Worm (Caenorhabditis elegans) whole organism, late embryonic: ENCODE results near the gene pgl-2.

Experiments used
- ceh-22 ChIP-seq: sonication (generic microtip); optimal IDR thresholded peaks from 2 replicates; lab custom pipeline; 2017; ENCODE audit warnings: missing biosample characterization, missing genetic modification characterization
- ceh-34 ChIP-seq: sonication (generic microtip); optimal IDR thresholded peaks from 2 replicates; lab custom pipeline; 2016; ENCODE audit warnings: mild to moderate bottlenecking, missing genetic modification characterization, missing compliant biosample characterization
- ceh-48 ChIP-seq: sonication (generic microtip); optimal IDR thresholded peaks from 2 replicates; lab custom pipeline; 2016; ENCODE audit warnings: missing genetic modification characterization, inconsistent platforms, missing compliant biosample characterization
- eyg-1 ChIP-seq: sonication (generic microtip); optimal IDR thresholded peaks from 2 replicates; lab custom pipeline; 2016; ENCODE audit warnings: missing genotype, missing genetic modification characterization, missing compliant biosample characterization
- fax-1 ChIP-seq: sonication (generic microtip); optimal IDR thresholded peaks from 2 replicates; lab custom pipeline; 2016; ENCODE audit warnings: missing genotype, missing genetic modification characterization, missing compliant biosample characterization
- hlh-30 ChIP-seq: sonication (generic microtip); optimal IDR thresholded peaks from 2 replicates; lab custom pipeline; 2017; ENCODE audit warnings: antibody characterized with exemption, missing genetic modification characterization, missing compliant biosample characterization; ENCODE audit not compliant: insufficient read depth
- pag-3 ChIP-seq: sonication (generic microtip); optimal IDR thresholded peaks from 2 replicates; lab custom pipeline; 2016; ENCODE audit warnings: missing compliant biosample characterization, missing genetic modification characterization, borderline replicate concordance
- pqm-1 ChIP-seq: sonication (generic microtip); optimal IDR thresholded peaks from 2 replicates; lab custom pipeline; 2016; ENCODE audit warnings: missing genetic modification characterization, missing compliant biosample characterization
- tbx-2 ChIP-seq: sonication (generic microtip); optimal IDR thresholded peaks from 2 replicates; lab custom pipeline; 2016; ENCODE audit warnings: missing genetic modification characterization, missing compliant biosample characterization
- unc-55 ChIP-seq: sonication (generic microtip); optimal IDR thresholded peaks from 2 replicates; lab custom pipeline; 2017; ENCODE audit warnings: missing biosample characterization, missing genetic modification reagents, missing genetic modification characterization
- ztf-16 ChIP-seq: sonication (generic microtip); optimal IDR thresholded peaks from 2 replicates; lab custom pipeline; 2017; ENCODE audit warnings: missing genetic modification characterization, missing compliant biosample characterization

ce11 chrIII:8622435-8622834 lies 52.8 kb downstream of the pgl-2 start, which contains the start of gene ceh-16:
- TF ChIP-seq unc-55 (GFP tag; lab: Kevin White, UChicago) (no peak), hlh-30 (no peak), tbx-2 (tag; lab: Kevin White, UChicago) (no peak), ceh-22 (tag; lab: Kevin White, UChicago) (no peak), pag-3 (tag; lab: Kevin White, UChicago) (no peak), ztf-16 (tag; lab: Kevin White, UChicago) (no peak), ceh-34 (tag; lab: Kevin White, UChicago) (no peak), eyg-1 (tag; lab: Kevin White, UChicago) (no peak), pqm-1 (tag; lab: Kevin White, UChicago) (no peak), fax-1 (tag; lab: Kevin White, UChicago) (no peak), ceh-48 (tag; lab: Kevin White, UChicago) (no peak)
